Fruit fly (Drosophila melanogaster) whole organism, embryonic: ENCODE results near the gene sbr.

Experiments used
- Bdp1 ChIP-seq: fragments of 200-800 bp; sonication (Bioruptor generic); optimal IDR thresholded peaks from 3 replicates; lab custom pipeline; 2016; ENCODE audit warnings: missing biosample characterization, missing genetic modification characterization
- C15 ChIP-seq: fragments of 200-800 bp; sonication (Bioruptor generic); IDR thresholded peaks from 3 replicates; pipeline ENCODE4 v1.3.6; 2022; ENCODE audit warnings: missing biosample characterization, missing genetic modification characterization
- CG10209 ChIP-seq: fragments of 200-800 bp; sonication (Bioruptor generic); optimal IDR thresholded peaks from 3 replicates; lab custom pipeline; 2017; ENCODE audit warnings: missing biosample characterization, mild to moderate bottlenecking, missing genetic modification characterization, missing genetic modification reagents
- CG10321 ChIP-seq: fragments of 200-800 bp; sonication (Bioruptor generic); IDR thresholded peaks from 2 replicates; pipeline ENCODE4 v1.3.6; 2022; ENCODE audit warnings: missing biosample characterization, missing genetic modification characterization
- CG10462 ChIP-seq: fragments of 200-800 bp; sonication (Bioruptor generic); optimal IDR thresholded peaks from 2 replicates; lab custom pipeline; 2016; ENCODE audit warnings: missing biosample characterization, missing genetic modification characterization
- CG12071 ChIP-seq: fragments of 200-800 bp; sonication (Bioruptor generic); optimal IDR thresholded peaks from 3 replicates; lab custom pipeline; 2018; ENCODE audit warnings: missing biosample characterization, mild to moderate bottlenecking, missing genetic modification characterization
- CG13287 ChIP-seq: fragments of 200-800 bp; sonication (Bioruptor generic); IDR thresholded peaks from 2 replicates; pipeline ENCODE4 v1.3.6; 2022; ENCODE audit warnings: missing biosample characterization, missing genetic modification characterization; ENCODE audit not compliant: partially characterized antibody
- CG16815 ChIP-seq: fragments of 200-800 bp; sonication (Bioruptor generic); optimal IDR thresholded peaks from 3 replicates; lab custom pipeline; 2017; ENCODE audit warnings: missing biosample characterization, mild to moderate bottlenecking, missing genetic modification characterization
- CG2875 ChIP-seq: fragments of 200-800 bp; sonication (Bioruptor generic); optimal IDR thresholded peaks from 2 replicates; lab custom pipeline; 2017; ENCODE audit warnings: missing biosample characterization, mild to moderate bottlenecking, missing genetic modification characterization, missing genetic modification reagents
- CG2889 ChIP-seq: fragments of 200-800 bp; sonication (Bioruptor generic); IDR thresholded peaks from 3 replicates; pipeline ENCODE4 v1.3.6; 2022; ENCODE audit warnings: missing biosample characterization, missing genetic modification characterization
- CG3163 ChIP-seq: fragments of 200-800 bp; sonication (Bioruptor generic); optimal IDR thresholded peaks from 3 replicates; lab custom pipeline; 2016; ENCODE audit warnings: missing biosample characterization, missing genetic modification characterization
- CG32767 ChIP-seq: fragments of 200-800 bp; sonication (Bioruptor generic); IDR thresholded peaks from 2 replicates; pipeline ENCODE4 v1.3.6; 2022; ENCODE audit warnings: missing biosample characterization, missing genetic modification characterization
- CG3407 ChIP-seq: fragments of 200-800 bp; sonication (Bioruptor generic); optimal IDR thresholded peaks from 2 replicates; lab custom pipeline; 2018; ENCODE audit warnings: missing biosample characterization, mild to moderate bottlenecking, missing genetic modification characterization
- CG6689 ChIP-seq: fragments of 200-800 bp; sonication (Bioruptor generic); IDR thresholded peaks from 2 replicates; pipeline ENCODE4 v1.3.6; 2022; ENCODE audit warnings: missing biosample characterization, missing genetic modification characterization
- CG6813 ChIP-seq: fragments of 200-800 bp; sonication (Bioruptor generic); optimal IDR thresholded peaks from 2 replicates; lab custom pipeline; 2017; ENCODE audit warnings: missing biosample characterization, missing genetic modification characterization, mild to moderate bottlenecking, moderate library complexity, missing genetic modification reagents
- CG8478 ChIP-seq: fragments of >200 bp; optimal IDR thresholded peaks from 2 replicates; lab custom pipeline; 2018
- CG9876 ChIP-seq: fragments of 200-800 bp; sonication (Bioruptor generic); optimal IDR thresholded peaks from 2 replicates; lab custom pipeline; 2016; ENCODE audit warnings: missing biosample characterization, missing genetic modification characterization
- D19A ChIP-seq: fragments of 200-800 bp; optimal IDR thresholded peaks from 3 replicates; lab custom pipeline; 2019; ENCODE audit warnings: missing biosample characterization, mild to moderate bottlenecking, missing genetic modification characterization, moderate library complexity
- D19B ChIP-seq: fragments of 200-800 bp; sonication (Bioruptor generic); optimal IDR thresholded peaks from 2 replicates; lab custom pipeline; 2017; ENCODE audit warnings: missing biosample characterization, mild to moderate bottlenecking, missing genetic modification characterization
- Dad ChIP-seq: fragments of 200-800 bp; sonication (Bioruptor generic); optimal IDR thresholded peaks from 3 replicates; lab custom pipeline; 2016; ENCODE audit warnings: missing biosample characterization, missing genetic modification characterization
- Dfd ChIP-seq, 2 experiments: fragments of >200 bp; optimal IDR thresholded peaks; 2 replicates each; lab custom pipeline; 2017; ENCODE audit warnings: missing biosample characterization in 2 of 2, missing genetic modification characterization in 2 of 2
- Dip3 ChIP-seq: fragments of 200-800 bp; sonication (Bioruptor generic); optimal IDR thresholded peaks from 3 replicates; lab custom pipeline; 2016; ENCODE audit warnings: missing biosample characterization, missing genetic modification characterization
- Doc2 ChIP-seq: fragments of 200-800 bp; sonication (Bioruptor generic); IDR thresholded peaks from 2 replicates; pipeline ENCODE4 v1.3.6; 2022; ENCODE audit warnings: missing biosample characterization, missing genetic modification characterization
- Doc3 ChIP-seq: fragments of 200-800 bp; sonication (Bioruptor generic); IDR thresholded peaks from 3 replicates; pipeline ENCODE4 v1.3.6; 2022; ENCODE audit warnings: missing biosample characterization, missing genetic modification characterization; ENCODE audit not compliant: partially characterized antibody
- E2f1 ChIP-seq: fragments of 200-800 bp; sonication (Bioruptor generic); IDR thresholded peaks from 2 replicates; pipeline ENCODE4 v1.3.6; 2022; ENCODE audit warnings: missing biosample characterization, missing genetic modification characterization
- H2.0 ChIP-seq: fragments of 200-800 bp; sonication (Bioruptor generic); IDR thresholded peaks from 2 replicates; pipeline ENCODE4 v1.3.6; 2022; ENCODE audit warnings: missing biosample characterization, missing genetic modification characterization
- HLH4C ChIP-seq: fragments of 200-800 bp; sonication (Bioruptor generic); IDR thresholded peaks from 3 replicates; pipeline ENCODE4 v1.3.6; 2022; ENCODE audit warnings: missing biosample characterization, missing genetic modification characterization; ENCODE audit not compliant: partially characterized antibody
- Hr51 ChIP-seq, 2 experiments: fragments of 200-800 bp; sonication (Bioruptor generic); optimal IDR thresholded peaks; 2 replicates in 1 of 2; 3 replicates in 1 of 2; lab custom pipeline; 2016 to 2018; ENCODE audit warnings: missing biosample characterization in 2 of 2, missing genetic modification characterization in 2 of 2, mild to moderate bottlenecking in 1 of 2, moderate library complexity in 1 of 2
- Hsf ChIP-seq: fragments of 200-800 bp; sonication (Bioruptor generic); optimal IDR thresholded peaks from 3 replicates; lab custom pipeline; 2016; ENCODE audit warnings: missing biosample characterization, missing genetic modification characterization
- Mes4 ChIP-seq: fragments of 200-800 bp; sonication (Bioruptor generic); optimal IDR thresholded peaks from 2 replicates; lab custom pipeline; 2016; ENCODE audit warnings: missing biosample characterization, missing genetic modification characterization
- Opbp ChIP-seq: fragments of 200-800 bp; sonication (Bioruptor generic); IDR thresholded peaks from 3 replicates; pipeline ENCODE4 v1.3.6; 2022; ENCODE audit warnings: missing biosample characterization, missing genetic modification characterization; ENCODE audit not compliant: partially characterized antibody
- Sry-δ ChIP-seq: fragments of 200-800 bp; sonication (Bioruptor generic); optimal IDR thresholded peaks from 2 replicates; lab custom pipeline; 2016; ENCODE audit warnings: missing biosample characterization, missing genetic modification characterization
- Trl ChIP-seq, 3 experiments: fragments of >200 bp in 2 of 3; fragments of 200-800 bp in 1 of 3; sonication (Bioruptor generic) in 1 of 3; optimal IDR thresholded peaks; 2 replicates in 1 of 3; 3 replicates in 2 of 3; lab custom pipeline; 2016 to 2017; ENCODE audit warnings: missing biosample characterization in 1 of 3, missing genetic modification characterization in 1 of 3
- ab ChIP-seq: fragments of 200-800 bp; sonication (Bioruptor generic); optimal IDR thresholded peaks from 2 replicates; lab custom pipeline; 2016; ENCODE audit warnings: missing biosample characterization, missing genetic modification characterization
- bbx ChIP-seq: fragments of 200-800 bp; sonication (Bioruptor generic); IDR thresholded peaks from 2 replicates; pipeline ENCODE4 v1.3.6; 2022; ENCODE audit warnings: missing biosample characterization, missing genetic modification characterization; ENCODE audit not compliant: partially characterized antibody
- cato ChIP-seq: fragments of 200-800 bp; sonication (Bioruptor generic); optimal IDR thresholded peaks from 2 replicates; lab custom pipeline; 2016; ENCODE audit warnings: missing biosample characterization, missing genetic modification characterization, borderline replicate concordance
- chn ChIP-seq: fragments of 200-800 bp; sonication (Bioruptor generic); optimal IDR thresholded peaks from 2 replicates; lab custom pipeline; 2016; ENCODE audit warnings: missing biosample characterization, missing genetic modification characterization
- esg ChIP-seq: fragments of 200-800 bp; sonication (Bioruptor generic); conservative IDR thresholded peaks from 2 replicates; pipeline ENCODE4 v1.3.6; 2022; ENCODE audit warnings: missing biosample characterization, missing genetic modification characterization
- ftz-f1 ChIP-seq: fragments of 200-800 bp; sonication (Bioruptor generic); optimal IDR thresholded peaks from 2 replicates; lab custom pipeline; 2016; ENCODE audit warnings: missing biosample characterization, missing genetic modification characterization
- fu2 ChIP-seq: fragments of 200-800 bp; sonication (Bioruptor generic); optimal IDR thresholded peaks from 2 replicates; lab custom pipeline; 2016; ENCODE audit warnings: missing biosample characterization, missing genetic modification characterization
- ham ChIP-seq: fragments of 200-800 bp; sonication (Bioruptor generic); IDR thresholded peaks from 2 replicates; pipeline ENCODE4 v1.3.6; 2022; ENCODE audit warnings: missing biosample characterization, missing genetic modification characterization
- inv ChIP-seq: fragments of 200-800 bp; sonication (Bioruptor generic); IDR thresholded peaks from 2 replicates; pipeline ENCODE4 v1.3.6; 2022; ENCODE audit warnings: missing biosample characterization, missing genetic modification characterization; ENCODE audit not compliant: partially characterized antibody
- jing ChIP-seq: fragments of 200-800 bp; sonication (Bioruptor generic); optimal IDR thresholded peaks from 2 replicates; lab custom pipeline; 2018; ENCODE audit warnings: missing biosample characterization, mild to moderate bottlenecking, missing genetic modification characterization
- lbe ChIP-seq: fragments of 200-800 bp; sonication (Bioruptor generic); optimal IDR thresholded peaks from 2 replicates; lab custom pipeline; 2016; ENCODE audit warnings: missing biosample characterization, mild to moderate bottlenecking, missing genetic modification characterization
- nerfin-2 ChIP-seq: fragments of 200-800 bp; sonication (Bioruptor generic); IDR thresholded peaks from 2 replicates; pipeline ENCODE4 v1.3.6; 2022; ENCODE audit warnings: missing biosample characterization, missing genetic modification characterization; ENCODE audit not compliant: partially characterized antibody
- pb ChIP-seq: fragments of 200-800 bp; sonication (Bioruptor generic); optimal IDR thresholded peaks from 3 replicates; lab custom pipeline; 2016; ENCODE audit warnings: missing biosample characterization, missing genetic modification characterization
- pum ChIP-seq: fragments of 200-800 bp; sonication (Bioruptor generic); optimal IDR thresholded peaks from 2 replicates; lab custom pipeline; 2016; ENCODE audit warnings: missing biosample characterization, missing genetic modification characterization
- stwl ChIP-seq: fragments of 200-800 bp; sonication (Bioruptor generic); optimal IDR thresholded peaks from 3 replicates; lab custom pipeline; 2018; ENCODE audit warnings: missing biosample characterization, mild to moderate bottlenecking, missing genetic modification characterization, moderate library complexity
- toy ChIP-seq: fragments of 200-800 bp; sonication (Bioruptor generic); IDR thresholded peaks from 2 replicates; pipeline ENCODE4 v1.3.6; 2022; ENCODE audit warnings: missing biosample characterization, missing genetic modification characterization
- vvl ChIP-seq: fragments of 200-800 bp; sonication (Bioruptor generic); IDR thresholded peaks from 2 replicates; pipeline ENCODE4 v1.3.6; 2022; ENCODE audit warnings: missing biosample characterization, missing genetic modification characterization

Gene sbr

DNA sequence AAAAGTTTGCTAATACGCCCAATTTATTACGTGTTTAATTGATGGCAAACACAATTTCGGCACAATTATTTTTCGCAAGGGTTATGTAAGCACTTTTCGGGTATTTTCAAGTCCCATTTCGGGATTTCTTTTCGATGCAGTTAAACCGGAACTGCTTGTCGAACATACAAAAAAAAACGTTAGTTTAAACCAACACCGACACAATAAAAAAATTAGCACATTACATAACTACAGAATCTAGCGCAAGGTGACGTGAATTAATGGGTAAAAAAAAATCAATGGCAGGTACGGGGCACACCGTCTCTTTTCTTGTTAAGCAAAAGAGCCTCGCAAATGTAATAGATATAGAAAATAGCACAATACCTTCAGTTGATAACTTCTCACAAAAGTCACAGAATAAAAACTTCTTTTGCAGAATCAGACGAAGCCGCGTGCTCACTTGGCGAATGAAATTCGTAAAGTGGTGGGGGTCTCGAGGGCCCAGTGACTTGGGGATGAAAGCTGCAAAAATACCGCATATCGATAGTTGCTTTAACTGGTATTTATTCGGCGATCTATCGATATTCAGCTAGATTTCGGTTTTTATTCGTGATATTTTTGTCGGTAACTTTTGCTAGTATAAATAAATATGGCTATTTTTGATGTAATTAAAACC lies 60.3 kb downstream of the sbr start, which contains the start of the genes Ant2 and sesB (continued):
- TF ChIP-seq esg (GFP tag; lab: Robert Waterston, UW) (no peak), CG10209 (GFP tag; lab: Kevin White, UChicago) (no peak), Mes4 (peak; percentile 18), pum (GFP tag; lab: Kevin White, UChicago) (no peak), Dad (GFP tag; lab: Kevin White, UChicago) (no peak), HLH4C (GFP tag; lab: Robert Waterston, UW) (peak; percentile 43; the same call in 2 of the 3 replicates), nerfin-2 (GFP tag; lab: Robert Waterston, UW) (no peak), C15 (GFP tag; lab: Robert Waterston, UW) (no peak), Opbp (GFP tag; lab: Robert Waterston, UW) (peak; percentile 84), CG2889 (no peak), ab (no peak), Dfd (GFP tag; optimal IDR thresholded peaks at IDR 0.05; lab: Kevin White, UChicago) (no peak), CG12071 (GFP tag; lab: Kevin White, UChicago) (no peak), H2.0 (GFP tag; lab: Robert Waterston, UW) (no peak), Doc3 (peak; percentile 59), Bdp1 (GFP tag; lab: Kevin White, UChicago) (no peak), CG8478 (no peak), D19A (no peak), CG32767 (no peak), bbx (GFP tag; lab: Robert Waterston, UW) (peak; percentile 82), cato (GFP tag; lab: Kevin White, UChicago) (no peak), fu2 (no peak), D19B (GFP tag; lab: Kevin White, UChicago) (no peak), pb (GFP tag; lab: Kevin White, UChicago) (no peak), Doc2 (GFP tag; lab: Robert Waterston, UW) (no peak), Trl (optimal IDR thresholded peaks at IDR 0.05; lab: Kevin White, UChicago) (no peak), Trl (GFP tag; optimal IDR thresholded peaks at IDR 0.05; lab: Kevin White, UChicago) (no peak), CG2875 (no peak), lbe (no peak), CG13287 (GFP tag; lab: Robert Waterston, UW) (peak; percentile 75), Hsf (GFP tag; lab: Kevin White, UChicago) (no peak), CG6813 (GFP tag; lab: Kevin White, UChicago) (no peak), inv (GFP tag; lab: Robert Waterston, UW) (peak; percentile 76), Sry-δ (GFP tag; lab: Kevin White, UChicago) (peak; percentile 80), vvl (GFP tag; lab: Robert Waterston, UW) (no peak), toy (no peak), CG3163 (no peak), CG6689 (GFP tag; lab: Robert Waterston, UW) (no peak), CG3407 (GFP tag; lab: Kevin White, UChicago) (no peak), chn (GFP tag; lab: Kevin White, UChicago) (no peak), stwl (tag; lab: Kevin White, UChicago) (peak; percentile 53), ham (GFP tag; lab: Robert Waterston, UW) (no peak), jing (no peak), ftz-f1 (GFP tag; lab: Kevin White, UChicago) (no peak), CG9876 (GFP tag; lab: Kevin White, UChicago) (no peak), CG10462 (GFP tag; lab: Kevin White, UChicago) (no peak), Hr51 (GFP tag; optimal IDR thresholded peaks at IDR 0.05; lab: Kevin White, UChicago) (no peak), CG16815 (GFP tag; lab: Kevin White, UChicago) (no peak), E2f1 (GFP tag; lab: Robert Waterston, UW) (no peak), Dip3 (GFP tag; lab: Kevin White, UChicago) (no peak), CG10321 (GFP tag; lab: Robert Waterston, UW) (no peak)
